Fruit fly (Drosophila melanogaster): Measurements from ENCODE around the gene wge.
A peak's percentile ranks its signal among the peaks of the same experiment; 100 is the strongest.

wge gene

DNA sequence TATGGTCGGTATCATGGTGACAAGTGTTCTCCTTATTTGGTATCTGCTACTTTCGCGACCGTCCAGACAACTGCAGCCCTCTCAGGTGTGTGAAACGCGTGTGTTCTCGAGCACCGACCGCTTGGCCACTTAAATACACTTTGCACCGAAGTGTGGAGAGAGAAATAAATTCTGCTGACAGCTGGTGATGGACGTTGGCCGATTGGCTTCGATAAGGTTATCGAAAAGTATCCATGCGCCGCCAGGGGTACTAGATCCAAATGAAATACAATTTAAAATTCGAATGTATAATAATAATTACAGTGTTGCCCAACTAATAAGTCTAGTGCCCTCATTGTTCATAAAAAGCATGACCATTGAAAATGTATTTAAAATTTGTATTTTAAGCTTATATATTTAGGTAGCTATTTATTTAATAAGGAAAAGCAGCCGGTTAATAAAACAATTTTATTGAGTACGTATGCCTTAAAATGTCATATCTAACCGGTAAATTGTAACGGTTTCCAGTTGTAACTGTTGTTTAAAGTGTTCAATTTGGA lies 34.5 kb downstream of the wge start, which contains the start of the genes Gclm and CG17625:
Gene Gclm, minus strand, starts transcription at position 175 of the 539 bp plus-strand sequence.
Gene CG17625, plus strand, starts transcription at position 514 of the 539 bp plus-strand sequence.
- TF ChIP-seq Ets96B (tag; optimal IDR thresholded peaks at IDR 0.05) (peak; percentile 14), Eip78C (GFP tag) (no peak), Eip93F (GFP tag; optimal IDR thresholded peaks at IDR 0.05) (peak; percentile 42), Hr38 (GFP tag; optimal IDR thresholded peaks at IDR 0.05) (no peak), net (GFP tag; optimal IDR thresholded peaks at IDR 0.05) (peak; percentile 56), vri (GFP tag; optimal IDR thresholded peaks at IDR 0.05) (no peak), OdsH (GFP tag; optimal IDR thresholded peaks at IDR 0.05) (no peak), dsx (GFP tag; optimal IDR thresholded peaks at IDR 0.05; ENCODE audit: poor library complexity, severe bottlenecking) (peak; percentile 57), CG31627 (GFP tag; optimal IDR thresholded peaks at IDR 0.05) (peak; percentile 33), CG8119 (GFP tag; IDR thresholded peaks at IDR 0.05) (peak; percentile 13; the same call in 1 of the 3 replicates), topi (GFP tag; optimal IDR thresholded peaks at IDR 0.05) (peak; percentile 45), CG8632 (GFP tag; optimal IDR thresholded peaks at IDR 0.05) (peak; percentile 1), pdm3 (GFP tag; optimal IDR thresholded peaks at IDR 0.05) (peak; percentile 56), CG1621 (tag; optimal IDR thresholded peaks at IDR 0.05) (peak; percentile 11), CG3919 (GFP tag; optimal IDR thresholded peaks at IDR 0.05) (peak; percentile 51), ss (GFP tag; optimal IDR thresholded peaks at IDR 0.05) (peak; percentile 42 to 56), CG6854 (GFP tag; optimal IDR thresholded peaks at IDR 0.05) (peak; percentile 73), CG10669 (GFP tag; optimal IDR thresholded peaks at IDR 0.05) (no peak), Met (GFP tag; optimal IDR thresholded peaks at IDR 0.05) (no peak), Sox102F (GFP tag; optimal IDR thresholded peaks at IDR 0.05) (peak; percentile 56), CG6163 (GFP tag; IDR thresholded peaks at IDR 0.05) (peak; percentile 47; the same call in 2 of the 3 replicates), Sox14 (GFP tag; optimal IDR thresholded peaks at IDR 0.05) (peak; percentile 38), Smox (GFP tag; optimal IDR thresholded peaks at IDR 0.05) (no peak), achi (GFP tag; optimal IDR thresholded peaks at IDR 0.05) (peak; percentile 90), CG6276 (GFP tag; optimal IDR thresholded peaks at IDR 0.05) (no peak), lz (GFP tag; optimal IDR thresholded peaks at IDR 0.05) (peak; percentile 48), Eip75B (GFP tag; optimal IDR thresholded peaks at IDR 0.05) (peak; percentile 39), CG16779 (tag; optimal IDR thresholded peaks at IDR 0.05) (no peak), CG11902 (GFP tag; optimal IDR thresholded peaks at IDR 0.05) (no peak), Sox15 (GFP tag; optimal IDR thresholded peaks at IDR 0.05) (no peak), CG6792 (GFP tag; optimal IDR thresholded peaks at IDR 0.05) (peak; percentile 37), CG4318 (GFP tag; optimal IDR thresholded peaks at IDR 0.05) (no peak), Hr39 (GFP tag; optimal IDR thresholded peaks at IDR 0.05) (no peak), spab (GFP tag; optimal IDR thresholded peaks at IDR 0.05) (no peak), CG3032 (tag; optimal IDR thresholded peaks at IDR 0.05) (peak; percentile 27), Gug (GFP tag; IDR thresholded peaks at IDR 0.05) (no peak), fd85E (GFP tag; optimal IDR thresholded peaks at IDR 0.05) (no peak), esn (GFP tag; optimal IDR thresholded peaks at IDR 0.05) (peak; percentile 67), CG34406 (GFP tag; optimal IDR thresholded peaks at IDR 0.05) (peak; percentile 36), eg (GFP tag; IDR thresholded peaks at IDR 0.05) (peak; percentile 56), CG10631 (GFP tag; optimal IDR thresholded peaks at IDR 0.05) (peak; percentile 50), CG9139 (GFP tag; optimal IDR thresholded peaks at IDR 0.05) (peak; percentile 35), fkh (GFP tag; optimal IDR thresholded peaks at IDR 0.05) (peak; percentile 4), CG15336 (GFP tag; IDR thresholded peaks at IDR 0.05) (no peak; the same call in 1 of the 2 replicates), svp (GFP tag) (peak; percentile 81), cyc (GFP tag; optimal IDR thresholded peaks at IDR 0.05) (peak; percentile 36), Hr4 (GFP tag; optimal IDR thresholded peaks at IDR 0.05) (no peak), acj6 (GFP tag; optimal IDR thresholded peaks at IDR 0.05) (peak; percentile 20), dac (GFP tag; optimal IDR thresholded peaks at IDR 0.05) (no peak), CG8319 (GFP tag; optimal IDR thresholded peaks at IDR 0.05) (no peak)

All from whole organism, prepupa.